Worm (Caenorhabditis elegans): ENCODE measurements around the gene srg-66.

srg-66 gene

DNA sequence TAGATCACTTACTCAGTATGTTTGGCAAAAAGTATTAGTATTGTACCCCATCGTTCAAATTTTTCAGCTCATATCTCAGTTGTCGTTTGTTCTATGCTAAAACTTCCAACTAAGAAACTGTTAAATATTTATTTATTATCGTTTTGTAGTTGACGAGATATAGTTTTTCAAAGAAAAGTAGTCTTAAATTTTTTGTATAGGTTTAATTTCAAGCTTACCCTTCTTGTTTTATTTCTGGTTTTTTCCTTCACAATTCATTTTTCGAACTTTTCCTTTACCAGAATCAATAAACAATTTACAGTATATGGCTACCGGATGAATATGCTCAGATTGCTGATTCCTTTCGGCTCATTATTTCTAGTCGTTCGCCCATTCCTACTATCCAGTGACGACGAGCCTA, 36.4 kb downstream of the srg-66 start, which contains the start of gene F08F3.1:
F08F3.1 (plus strand) TSS at position 301 of the 400 bp plus-strand sequence.
- TF ChIP-seq ZK546.5 (tag; optimal IDR thresholded peaks at IDR 0.05) (no peak), ztf-11 (tag; optimal IDR thresholded peaks at IDR 0.05) (no peak), elt-2 (tag; optimal IDR thresholded peaks at IDR 0.05) (no peak), nhr-43 (tag; optimal IDR thresholded peaks at IDR 0.05; ENCODE audit: poor library complexity, severe bottlenecking) (no peak), nhr-77 (tag; optimal IDR thresholded peaks at IDR 0.05) (no peak), ceh-28 (tag; optimal IDR thresholded peaks at IDR 0.05) (no peak), elt-1 (tag; optimal IDR thresholded peaks at IDR 0.05) (no peak), daf-12 (tag; optimal IDR thresholded peaks at IDR 0.05) (no peak), lin-15B (tag; optimal IDR thresholded peaks at IDR 0.05) (no peak), tbx-2 (tag; optimal IDR thresholded peaks at IDR 0.05) (no peak), skn-1 (tag; optimal IDR thresholded peaks at IDR 0.05) (no peak), nfya-1 (tag; optimal IDR thresholded peaks at IDR 0.05; ENCODE audit: insufficient read depth) (no peak), mml-1 (tag; optimal IDR thresholded peaks at IDR 0.05) (no peak), zag-1 (tag; optimal IDR thresholded peaks at IDR 0.05) (no peak), nhr-67 (tag; optimal IDR thresholded peaks at IDR 0.05) (no peak), fkh-2 (tag; optimal IDR thresholded peaks at IDR 0.05) (no peak), pqm-1 (tag; optimal IDR thresholded peaks at IDR 0.05) (no peak), lin-39 (tag; optimal IDR thresholded peaks at IDR 0.05) (no peak), fkh-10 (GFP tag; optimal IDR thresholded peaks at IDR 0.05) (no peak)

DNA sequence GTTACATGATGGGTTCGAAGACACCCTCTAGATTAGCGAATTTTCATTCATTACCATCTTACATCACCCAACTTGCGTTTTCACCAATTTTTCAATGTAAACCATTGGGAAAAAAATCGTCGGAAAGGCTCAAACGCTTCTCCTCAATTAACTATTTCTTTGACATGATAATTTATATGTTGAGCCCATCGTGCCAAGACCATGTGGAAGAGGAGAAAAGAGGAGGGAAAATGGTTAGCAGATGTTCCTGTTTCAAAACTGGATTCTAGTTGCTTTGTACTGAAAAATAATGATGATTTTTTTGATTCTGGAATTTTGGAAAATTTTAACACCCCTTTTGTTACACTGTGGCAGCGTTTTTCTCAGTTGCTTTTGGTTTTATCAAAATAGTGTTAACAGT, 38.2 kb downstream of the srg-66 start:
- TF ChIP-seq R02D3.7 (tag; optimal IDR thresholded peaks at IDR 0.05): no peak
- TF ChIP-seq nhr-28 (tag; optimal IDR thresholded peaks at IDR 0.05): no peak
- no peak for TF ChIP-seq ztf-4 (tag; optimal IDR thresholded peaks at IDR 0.05)
- TF ChIP-seq tbx-2 (tag; optimal IDR thresholded peaks at IDR 0.05): no peak
- no peak for TF ChIP-seq jun-1 (tag; optimal IDR thresholded peaks at IDR 0.05)
- no peak for TF ChIP-seq skn-1 (tag; optimal IDR thresholded peaks at IDR 0.05)
- TF ChIP-seq ceh-82 (tag; optimal IDR thresholded peaks at IDR 0.05): no peak
- TF ChIP-seq mml-1 (tag; optimal IDR thresholded peaks at IDR 0.05): no peak

DNA sequence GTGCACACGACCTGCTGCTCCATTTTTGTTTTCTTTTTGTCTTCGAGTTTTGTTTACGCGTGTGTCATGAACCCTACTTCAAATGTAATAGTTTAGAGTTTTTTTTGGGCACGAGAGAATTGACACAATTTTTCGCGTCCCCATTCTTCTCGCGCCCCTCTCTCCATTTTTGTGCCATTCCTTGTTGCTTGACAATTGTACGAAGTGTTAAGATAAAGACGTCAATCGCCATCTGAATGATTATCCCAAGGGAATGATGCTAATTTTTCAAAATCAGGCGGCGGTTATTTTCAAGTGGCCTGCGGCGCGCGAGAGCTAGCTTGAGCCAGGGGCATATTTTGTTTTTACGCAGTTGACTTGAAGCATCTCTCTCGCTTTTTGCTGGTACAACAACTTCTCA, 39.8 kb downstream of the srg-66 start:
- TF ChIP-seq nfya-1 (tag; optimal IDR thresholded peaks at IDR 0.05; ENCODE audit: insufficient read depth) (peak; percentile 15), nhr-25 (tag; optimal IDR thresholded peaks at IDR 0.05) (no peak), nhr-237 (tag; optimal IDR thresholded peaks at IDR 0.05) (no peak), ceh-16 (tag; optimal IDR thresholded peaks at IDR 0.05) (no peak), ceh-28 (tag; optimal IDR thresholded peaks at IDR 0.05) (no peak), elt-1 (tag; optimal IDR thresholded peaks at IDR 0.05) (no peak), lin-39 (tag; optimal IDR thresholded peaks at IDR 0.05) (peak; percentile 46), nhr-11 (tag; optimal IDR thresholded peaks at IDR 0.05) (no peak), aly-2 (tag; optimal IDR thresholded peaks at IDR 0.05) (no peak), sea-2 (GFP tag; optimal IDR thresholded peaks at IDR 0.05) (no peak), pha-4 (tag; optimal IDR thresholded peaks at IDR 0.05) (no peak), nhr-76 (tag; optimal IDR thresholded peaks at IDR 0.05) (no peak), ceh-9 (tag; optimal IDR thresholded peaks at IDR 0.05) (no peak), unc-62 (GFP tag; optimal IDR thresholded peaks at IDR 0.05) (no peak), fkh-2 (tag; optimal IDR thresholded peaks at IDR 0.05) (no peak)

DNA sequence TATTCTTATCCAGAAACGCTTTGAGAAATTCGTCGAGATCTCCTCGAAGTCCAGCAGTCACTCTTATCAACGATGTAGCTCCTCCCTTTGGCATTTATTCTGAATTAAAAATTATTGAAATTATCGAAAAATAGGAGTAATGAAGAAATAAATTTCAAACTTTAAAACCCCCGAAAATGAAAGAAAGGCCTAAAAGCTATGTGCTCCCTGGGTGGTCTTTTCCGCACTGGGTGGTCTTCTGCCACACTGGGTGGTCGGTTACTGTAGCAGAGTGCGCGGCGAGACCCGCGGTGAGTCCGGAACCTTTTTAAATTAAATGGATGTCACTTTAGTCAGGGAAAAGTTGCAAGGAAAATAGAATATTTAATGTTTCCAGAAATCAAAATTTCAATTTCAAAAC, 43.1 kb downstream of the srg-66 start, which contains the start of gene snpc-1.3:
snpc-1.3 (minus strand) TSS at position 101 of the 400 bp plus-strand sequence.
- TF ChIP-seq fkh-2 (tag; optimal IDR thresholded peaks at IDR 0.05): no peak
- TF ChIP-seq sea-2 (GFP tag; optimal IDR thresholded peaks at IDR 0.05): no peak
- no peak for TF ChIP-seq egl-27 (tag; optimal IDR thresholded peaks at IDR 0.05)
- TF ChIP-seq zag-1 (tag; optimal IDR thresholded peaks at IDR 0.05): no peak
- TF ChIP-seq nhr-67 (tag; optimal IDR thresholded peaks at IDR 0.05): no peak
- no peak for TF ChIP-seq elt-1 (tag; optimal IDR thresholded peaks at IDR 0.05)
- no peak for TF ChIP-seq jun-1 (tag; optimal IDR thresholded peaks at IDR 0.05)
- no peak for TF ChIP-seq unc-39 (tag; optimal IDR thresholded peaks at IDR 0.05)
- no peak for TF ChIP-seq nhr-77 (tag; optimal IDR thresholded peaks at IDR 0.05)
- no peak for TF ChIP-seq ama-1 (optimal IDR thresholded peaks at IDR 0.05)
- no peak for TF ChIP-seq ceh-9 (tag; optimal IDR thresholded peaks at IDR 0.05)
- no peak for TF ChIP-seq ZK546.5 (tag; optimal IDR thresholded peaks at IDR 0.05)
- TF ChIP-seq nhr-43 (tag; optimal IDR thresholded peaks at IDR 0.05; ENCODE audit: poor library complexity, severe bottlenecking): no peak
- TF ChIP-seq nhr-28 (tag; optimal IDR thresholded peaks at IDR 0.05): no peak
- no peak for TF ChIP-seq ztf-4 (tag; optimal IDR thresholded peaks at IDR 0.05)

Data from whole organism, L3 larva.